Fruit fly (Drosophila melanogaster) whole organism, embryonic: ENCODE results near the gene CG10947.
A peak's percentile ranks its signal among the peaks of the same experiment; 100 is the strongest.

ENCODE experiments used
- Ada2b ChIP-seq: fragments of 200-800 bp; sonication (Bioruptor generic); IDR thresholded peaks from 2 replicates; pipeline ENCODE4 v1.3.6; 2022; ENCODE audit warnings: missing biosample characterization, missing genetic modification characterization
- B-H1 ChIP-seq: fragments of 200-800 bp; sonication (Bioruptor generic); IDR thresholded peaks from 3 replicates; pipeline ENCODE4 v1.3.6; 2022; ENCODE audit warnings: missing biosample characterization, missing genetic modification characterization
- BtbVII ChIP-seq: fragments of 200-800 bp; sonication (Bioruptor generic); optimal IDR thresholded peaks from 3 replicates; lab custom pipeline; 2017; ENCODE audit warnings: missing biosample characterization, mild to moderate bottlenecking, missing genetic modification characterization
- CG10209 ChIP-seq: fragments of 200-800 bp; sonication (Bioruptor generic); optimal IDR thresholded peaks from 3 replicates; lab custom pipeline; 2017; ENCODE audit warnings: missing biosample characterization, mild to moderate bottlenecking, missing genetic modification characterization, missing genetic modification reagents
- CG11085 ChIP-seq: fragments of 200-800 bp; sonication (Bioruptor generic); IDR thresholded peaks from 2 replicates; pipeline ENCODE4 v1.3.6; 2022; ENCODE audit warnings: missing biosample characterization, missing genetic modification characterization
- CG11504 ChIP-seq: fragments of 200-800 bp; sonication (Bioruptor generic); optimal IDR thresholded peaks from 3 replicates; lab custom pipeline; 2019; ENCODE audit warnings: missing biosample characterization, mild to moderate bottlenecking, missing genetic modification characterization, moderate library complexity
- CG18011 ChIP-seq: fragments of 200-800 bp; sonication (Bioruptor generic); optimal IDR thresholded peaks from 2 replicates; lab custom pipeline; 2017; ENCODE audit warnings: missing biosample characterization, missing genetic modification characterization, mild to moderate bottlenecking, moderate library complexity, missing genotype
- CG2116 ChIP-seq: fragments of 200-800 bp; sonication (Bioruptor generic); optimal IDR thresholded peaks from 3 replicates; lab custom pipeline; 2018; ENCODE audit warnings: missing biosample characterization, mild to moderate bottlenecking, missing genetic modification characterization
- CG2202 ChIP-seq: fragments of 200-800 bp; sonication (Bioruptor generic); optimal IDR thresholded peaks from 2 replicates; lab custom pipeline; 2018; ENCODE audit warnings: missing biosample characterization, mild to moderate bottlenecking, missing genetic modification characterization
- CG3847 ChIP-seq: fragments of 200-800 bp; sonication (Bioruptor generic); IDR thresholded peaks from 2 replicates; pipeline ENCODE4 v1.3.6; 2022; ENCODE audit warnings: missing biosample characterization, missing genetic modification characterization
- CG4424 ChIP-seq: fragments of 200-800 bp; sonication (Bioruptor generic); optimal IDR thresholded peaks from 3 replicates; lab custom pipeline; 2016; ENCODE audit warnings: missing biosample characterization, missing genetic modification characterization
- CG6254 ChIP-seq: fragments of 200-800 bp; sonication (Bioruptor generic); optimal IDR thresholded peaks from 3 replicates; lab custom pipeline; 2017; ENCODE audit warnings: mild to moderate bottlenecking, missing biosample characterization, missing genetic modification reagents, missing genetic modification characterization
- CG6683 ChIP-seq: fragments of 200-800 bp; sonication (Bioruptor generic); optimal IDR thresholded peaks from 2 replicates; lab custom pipeline; 2017; ENCODE audit warnings: missing biosample characterization, mild to moderate bottlenecking, missing genetic modification characterization, missing genetic modification reagents
- CG6854 ChIP-seq: fragments of 200-800 bp; sonication (Bioruptor generic); optimal IDR thresholded peaks from 3 replicates; lab custom pipeline; 2017; ENCODE audit warnings: missing biosample characterization, mild to moderate bottlenecking, missing genetic modification characterization
- CG7271 ChIP-seq: fragments of 200-800 bp; sonication (Bioruptor generic); optimal IDR thresholded peaks from 2 replicates; lab custom pipeline; 2018; ENCODE audit warnings: missing biosample characterization, mild to moderate bottlenecking, missing genetic modification characterization, moderate library complexity
- CG7987 ChIP-seq: fragments of 200-800 bp; sonication (Bioruptor generic); optimal IDR thresholded peaks from 2 replicates; lab custom pipeline; 2018; ENCODE audit warnings: missing biosample characterization, mild to moderate bottlenecking, missing genetic modification characterization, moderate library complexity
- CG8478 ChIP-seq: fragments of >200 bp; optimal IDR thresholded peaks from 2 replicates; lab custom pipeline; 2018
- CTCF ChIP-seq: fragments of 200-800 bp; sonication (Bioruptor generic); optimal IDR thresholded peaks from 2 replicates; lab custom pipeline; 2017; ENCODE audit warnings: missing biosample characterization, mild to moderate bottlenecking, missing genetic modification characterization, moderate library complexity
- Camta ChIP-seq: fragments of 200-800 bp; sonication (Bioruptor generic); optimal IDR thresholded peaks from 2 replicates; lab custom pipeline; 2016; ENCODE audit warnings: missing biosample characterization, missing genetic modification characterization
- CoRest ChIP-seq: fragments of 200-800 bp; sonication (Bioruptor generic); optimal IDR thresholded peaks from 3 replicates; lab custom pipeline; 2018; ENCODE audit warnings: missing biosample characterization, mild to moderate bottlenecking, missing genetic modification characterization, moderate library complexity
- D19A ChIP-seq: fragments of 200-800 bp; optimal IDR thresholded peaks from 3 replicates; lab custom pipeline; 2019; ENCODE audit warnings: missing biosample characterization, mild to moderate bottlenecking, missing genetic modification characterization, moderate library complexity
- Deaf1 ChIP-seq: fragments of 200-800 bp; optimal IDR thresholded peaks from 3 replicates; lab custom pipeline; 2019; ENCODE audit warnings: missing biosample characterization, mild to moderate bottlenecking, missing genetic modification characterization, moderate library complexity
- HmgZ ChIP-seq: fragments of 200-800 bp; sonication (Bioruptor generic); optimal IDR thresholded peaks from 2 replicates; lab custom pipeline; 2018; ENCODE audit warnings: missing biosample characterization, mild to moderate bottlenecking, missing genetic modification characterization
- Hr51 ChIP-seq, 2 experiments: fragments of 200-800 bp; sonication (Bioruptor generic); optimal IDR thresholded peaks; 2 replicates in 1 of 2; 3 replicates in 1 of 2; lab custom pipeline; 2016 to 2018; ENCODE audit warnings: missing biosample characterization in 2 of 2, missing genetic modification characterization in 2 of 2, mild to moderate bottlenecking in 1 of 2, moderate library complexity in 1 of 2
- Jarid2 ChIP-seq: fragments of 200-800 bp; sonication (Bioruptor generic); optimal IDR thresholded peaks from 3 replicates; lab custom pipeline; 2017; ENCODE audit warnings: mild to moderate bottlenecking, missing biosample characterization, missing genetic modification reagents, missing genetic modification characterization
- Kr ChIP-seq: fragments of 200-800 bp; sonication (Bioruptor generic); optimal IDR thresholded peaks from 2 replicates; lab custom pipeline; 2017; ENCODE audit warnings: missing biosample characterization, mild to moderate bottlenecking, missing genetic modification characterization
- NC2β ChIP-seq: fragments of 200-800 bp; sonication (Bioruptor generic); optimal IDR thresholded peaks from 2 replicates; lab custom pipeline; 2016; ENCODE audit warnings: missing biosample characterization, missing genetic modification characterization
- Nf-YA ChIP-seq: fragments of 200-800 bp; sonication (Bioruptor generic); IDR thresholded peaks from 2 replicates; pipeline ENCODE4 v1.3.6; 2022; ENCODE audit warnings: missing biosample characterization, missing genetic modification characterization
- Pdp1 ChIP-seq, 2 experiments: fragments of 200-800 bp; sonication (Bioruptor generic); optimal IDR thresholded peaks; 3 replicates each; lab custom pipeline; 2016; ENCODE audit warnings: missing biosample characterization in 2 of 2, missing genetic modification characterization in 2 of 2, mild to moderate bottlenecking in 1 of 2, moderate library complexity in 1 of 2
- TFAM ChIP-seq: fragments of 200-800 bp; sonication (Bioruptor generic); optimal IDR thresholded peaks from 2 replicates; lab custom pipeline; 2017; ENCODE audit warnings: missing biosample characterization, missing genetic modification characterization, inconsistent platforms
- Trl ChIP-seq, 3 experiments: fragments of >200 bp in 2 of 3; fragments of 200-800 bp in 1 of 3; sonication (Bioruptor generic) in 1 of 3; optimal IDR thresholded peaks; 2 replicates in 1 of 3; 3 replicates in 2 of 3; lab custom pipeline; 2016 to 2017; ENCODE audit warnings: missing biosample characterization in 1 of 3, missing genetic modification characterization in 1 of 3
- al ChIP-seq: fragments of 200-800 bp; sonication (Bioruptor generic); IDR thresholded peaks from 2 replicates; pipeline ENCODE4 v1.3.6; 2022; ENCODE audit warnings: missing biosample characterization, missing genetic modification characterization
- aop ChIP-seq: fragments of 200-800 bp; sonication (Bioruptor generic); IDR thresholded peaks from 2 replicates; pipeline ENCODE4 v1.3.6; 2022; ENCODE audit warnings: missing biosample characterization, missing genetic modification characterization
- ash1 ChIP-seq: fragments of 200-800 bp; sonication (Bioruptor generic); optimal IDR thresholded peaks from 2 replicates; lab custom pipeline; 2018; ENCODE audit warnings: missing biosample characterization, mild to moderate bottlenecking, missing genetic modification characterization
- bbx ChIP-seq: fragments of 200-800 bp; sonication (Bioruptor generic); IDR thresholded peaks from 2 replicates; pipeline ENCODE4 v1.3.6; 2022; ENCODE audit warnings: missing biosample characterization, missing genetic modification characterization; ENCODE audit not compliant: partially characterized antibody
- chinmo ChIP-seq: fragments of 200-800 bp; sonication (Bioruptor generic); IDR thresholded peaks from 4 replicates; pipeline ENCODE4 v1.3.6; 2022; ENCODE audit warnings: missing biosample characterization, missing genetic modification characterization; ENCODE audit not compliant: partially characterized antibody
- ewg ChIP-seq: fragments of 200-800 bp; sonication (Bioruptor generic); optimal IDR thresholded peaks from 3 replicates; lab custom pipeline; 2017; ENCODE audit warnings: mild to moderate bottlenecking, missing biosample characterization, missing genetic modification reagents, missing genetic modification characterization
- exex ChIP-seq: fragments of 200-800 bp; sonication (Bioruptor generic); optimal IDR thresholded peaks from 4 replicates; lab custom pipeline; 2018; ENCODE audit warnings: missing biosample characterization, mild to moderate bottlenecking, missing genetic modification characterization, moderate library complexity
- hth ChIP-seq: fragments of >200 bp; optimal IDR thresholded peaks from 2 replicates; lab custom pipeline; 2017; ENCODE audit warnings: inconsistent platforms
- kay ChIP-seq: fragments of 200-800 bp; sonication (Bioruptor generic); optimal IDR thresholded peaks from 2 replicates; lab custom pipeline; 2016; ENCODE audit warnings: missing biosample characterization, missing genetic modification characterization
- onecut ChIP-seq: fragments of 200-800 bp; sonication (Bioruptor generic); IDR thresholded peaks from 2 replicates; pipeline ENCODE4 v1.3.6; 2022; ENCODE audit warnings: missing biosample characterization, missing genetic modification characterization
- phol ChIP-seq: fragments of 200-800 bp; sonication (Bioruptor generic); optimal IDR thresholded peaks from 3 replicates; lab custom pipeline; 2018; ENCODE audit warnings: missing biosample characterization, mild to moderate bottlenecking, missing genetic modification characterization, moderate library complexity
- trem ChIP-seq: fragments of 200-800 bp; optimal IDR thresholded peaks from 3 replicates; lab custom pipeline; 2019; ENCODE audit warnings: missing biosample characterization, mild to moderate bottlenecking, missing genetic modification characterization, moderate library complexity
- twi ChIP-seq: fragments of 200-800 bp; optimal IDR thresholded peaks from 2 replicates; lab custom pipeline; 2019; ENCODE audit warnings: missing biosample characterization, mild to moderate bottlenecking, missing genetic modification characterization, moderate library complexity
- zfh2 ChIP-seq: fragments of 200-800 bp; sonication (Bioruptor generic); optimal IDR thresholded peaks from 2 replicates; lab custom pipeline; 2016; ENCODE audit warnings: missing biosample characterization, missing genetic modification characterization

Gene CG10947

dm6 chr2L:20349671-20350539 lies 64.7 kb downstream of the CG10947 start, which contains the start of the genes La and RtGEF (continued):
- TF ChIP-seq Camta (GFP tag; lab: Kevin White, UChicago), result peak; percentile 53
- TF ChIP-seq CG18011 (GFP tag; lab: Kevin White, UChicago), result no peak
- no peak for TF ChIP-seq hth
- peak; percentile 26 for TF ChIP-seq twi
- TF ChIP-seq CG4424, result peak; percentile 69
- TF ChIP-seq BtbVII (GFP tag; lab: Kevin White, UChicago), result no peak
- TF ChIP-seq ash1 (GFP tag; lab: Kevin White, UChicago), result no peak
- no peak for TF ChIP-seq ewg (GFP tag; lab: Kevin White, UChicago)
- TF ChIP-seq HmgZ (tag; lab: Kevin White, UChicago), result peak; percentile 35
- peak; percentile 62 for TF ChIP-seq CG3847 (GFP tag; lab: Robert Waterston, UW)
- TF ChIP-seq Kr (GFP tag; lab: Kevin White, UChicago), result no peak
- TF ChIP-seq CG6683 (GFP tag; lab: Kevin White, UChicago), result no peak
- TF ChIP-seq D19A (tag; lab: Kevin White, UChicago), result no peak
- no peak for TF ChIP-seq Nf-YA
- no peak for TF ChIP-seq CG7987 (GFP tag; lab: Kevin White, UChicago)
- no peak for TF ChIP-seq CG6254 (GFP tag; lab: Kevin White, UChicago)
- peak; percentile 62 to 64 for TF ChIP-seq Pdp1 (GFP tag; optimal IDR thresholded peaks at IDR 0.05; lab: Kevin White, UChicago)
- no peak for TF ChIP-seq TFAM (GFP tag; lab: Kevin White, UChicago)
- TF ChIP-seq CG7271, result no peak
- peak; percentile 63 for TF ChIP-seq zfh2
- TF ChIP-seq B-H1 (GFP tag; lab: Robert Waterston, UW), result no peak
- 0 out of 2 replicates have a peak, but pooled peaks have one; percentile 17 for TF ChIP-seq aop (GFP tag; lab: Robert Waterston, UW)
- peak; percentile 7; the same call in 1 of the 2 replicates for TF ChIP-seq CG11085
- no peak for TF ChIP-seq NC2β (GFP tag; lab: Kevin White, UChicago)
- no peak for TF ChIP-seq al (GFP tag; lab: Robert Waterston, UW)

dm6 chr2L:20341999-20342325 lies 72.6 kb downstream of the CG10947 start:
- TF ChIP-seq CG8478 (lab: Kevin White, UChicago) (peak; percentile 31), CG10209 (GFP tag; lab: Kevin White, UChicago) (no peak), CG6854 (GFP tag; lab: Kevin White, UChicago) (peak; percentile 4), Trl (optimal IDR thresholded peaks at IDR 0.05; lab: Kevin White, UChicago) (peak in 1 of 2 experiments; percentile 28), Trl (GFP tag; optimal IDR thresholded peaks at IDR 0.05; lab: Kevin White, UChicago) (no peak), CG2202 (tag; lab: Kevin White, UChicago) (no peak), CG2116 (GFP tag; lab: Kevin White, UChicago) (peak; percentile 53), onecut (GFP tag; lab: Robert Waterston, UW) (peak; percentile 94)

dm6 chr2L:20341211-20341998 lies 73.2 kb downstream of the CG10947 start:
- TF ChIP-seq chinmo (GFP tag; lab: Robert Waterston, UW) (0 out of 4 replicates have a peak, but pooled peaks have one; percentile 18), bbx (peak; percentile 18; the same call in 1 of the 2 replicates), zfh2 (no peak), BtbVII (GFP tag; lab: Kevin White, UChicago) (peak; percentile 72), CTCF (peak; percentile 62), Hr51 (GFP tag; optimal IDR thresholded peaks at IDR 0.05; lab: Kevin White, UChicago) (peak in 1 of 2 experiments; percentile 18), CoRest (no peak), kay (GFP tag; lab: Kevin White, UChicago) (peak; percentile 8), Deaf1 (tag; lab: Kevin White, UChicago) (peak; percentile 45), Ada2b (GFP tag; lab: Robert Waterston, UW) (no peak), HmgZ (tag; lab: Kevin White, UChicago) (peak; percentile 12), phol (tag; lab: Kevin White, UChicago) (no peak), CG11504 (tag; lab: Kevin White, UChicago) (peak; percentile 12), exex (tag; lab: Kevin White, UChicago) (peak; percentile 38), trem (tag; lab: Kevin White, UChicago) (no peak), Jarid2 (peak; percentile 58)
